Worm (Caenorhabditis elegans) whole organism, L1 larva: ENCODE measurements around the gene ets-5.

Source experiments
- C16A3.4 ChIP-seq: fragments of 150-350 bp; optimal IDR thresholded peaks from 2 replicates; lab custom pipeline; 2014; ENCODE audit warnings: missing biosample characterization, missing genetic modification characterization
- lin-13 ChIP-seq: fragments of 150-350 bp; optimal IDR thresholded peaks from 2 replicates; lab custom pipeline; 2014; ENCODE audit warnings: missing biosample characterization, missing genetic modification reagents, missing genetic modification characterization
- nhr-237 ChIP-seq: fragments of 150-350 bp; optimal IDR thresholded peaks from 2 replicates; lab custom pipeline; 2014; ENCODE audit warnings: missing biosample characterization, missing genetic modification characterization

DNA sequence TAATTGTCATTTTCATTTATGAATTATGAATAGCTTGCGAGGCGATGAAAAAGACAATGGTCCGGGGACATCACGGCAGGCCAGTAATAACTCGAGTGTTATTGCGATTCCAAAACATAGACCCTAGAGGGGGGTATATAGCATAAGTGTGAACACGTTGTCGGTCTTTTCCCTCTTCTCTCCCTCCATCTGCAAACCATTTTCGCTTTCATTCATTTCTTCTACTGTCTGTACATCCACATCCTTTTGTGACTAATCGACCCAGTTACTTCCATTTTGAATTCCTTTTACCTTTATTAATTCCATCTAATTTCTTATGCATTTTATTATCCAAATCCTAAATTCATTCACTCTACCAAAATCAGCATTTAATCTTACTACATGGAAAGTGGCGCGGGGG is 13.3 kb downstream of the ets-5 start:
- TF ChIP-seq nhr-237 (tag; lab: Kevin White, UChicago) (no peak), C16A3.4 (tag; lab: Kevin White, UChicago) (no peak), lin-13 (GFP tag; lab: Kevin White, UChicago) (no peak)
